Comparison of ENCODE assay signal across 3 fruit fly cellular contexts in the genomic region with DNA sequence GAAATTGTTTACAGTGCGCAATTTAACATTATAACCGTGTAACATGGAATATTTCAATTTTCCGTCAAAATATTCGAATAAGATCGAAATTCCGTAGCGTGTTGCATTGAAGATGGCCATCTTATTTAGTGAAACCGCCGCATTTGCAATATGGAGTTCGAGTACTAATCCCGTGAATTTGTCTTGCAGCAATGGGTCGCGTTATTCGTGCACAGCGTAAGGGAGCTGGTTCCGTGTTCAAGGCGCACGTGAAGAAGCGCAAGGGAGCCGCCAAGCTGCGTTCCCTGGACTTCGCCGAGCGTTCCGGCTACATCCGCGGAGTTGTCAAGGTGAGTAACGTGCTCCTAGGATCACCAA.
A peak's percentile ranks its signal among the peaks of the same experiment; 100 is the strongest.
TF ChIP-seq lines count a peak whose summit lies in the region.

No protein-coding gene starts in this region.

- TF ChIP-seq CTCF in whole organism, embryonic (GFP tag; optimal IDR thresholded peaks at IDR 0.05; lab: Kevin White, UChicago) = no peak

TF ChIP-seq in whole organism, adult, 20 proteins besides CTCF, POLR2A, EP300 and RAD21:
- no peak for TF ChIP-seq tj (GFP tag; optimal IDR thresholded peaks at IDR 0.05; lab: Kevin White, UChicago)
- no peak for TF ChIP-seq CG33017 (tag; optimal IDR thresholded peaks at IDR 0.05; lab: Kevin White, UChicago)
- no peak for TF ChIP-seq CG7101 (tag; optimal IDR thresholded peaks at IDR 0.05; lab: Kevin White, UChicago)
- TF ChIP-seq Mnt (GFP tag; optimal IDR thresholded peaks at IDR 0.05; lab: Kevin White, UChicago) = peak; percentile 31

TF ChIP-seq in whole organism, embryonic, 481 proteins besides CTCF, POLR2A, EP300 and RAD21:
- no peak for TF ChIP-seq zf30C (GFP tag; optimal IDR thresholded peaks at IDR 0.05; lab: Kevin White, UChicago)
- TF ChIP-seq Lim3 (GFP tag; IDR thresholded peaks at IDR 0.05; lab: Robert Waterston, UW) = no peak
- TF ChIP-seq YL-1 (GFP tag; optimal IDR thresholded peaks at IDR 0.05; lab: Kevin White, UChicago) = peak; percentile 45
- no peak for TF ChIP-seq pfk (GFP tag; optimal IDR thresholded peaks at IDR 0.05; lab: Kevin White, UChicago)
- no peak for TF ChIP-seq ftz-f1 (GFP tag; optimal IDR thresholded peaks at IDR 0.05; lab: Kevin White, UChicago)
- peak; percentile 28 for TF ChIP-seq phol (tag; optimal IDR thresholded peaks at IDR 0.05; lab: Kevin White, UChicago)
- TF ChIP-seq dm (GFP tag; optimal IDR thresholded peaks at IDR 0.05; lab: Kevin White, UChicago) = peak; percentile 38
- TF ChIP-seq zen (tag; optimal IDR thresholded peaks at IDR 0.05; lab: Kevin White, UChicago) = no peak
- TF ChIP-seq CG12659 (GFP tag; optimal IDR thresholded peaks at IDR 0.05; lab: Kevin White, UChicago) = peak; percentile 54
- TF ChIP-seq sens (GFP tag; lab: Kevin White, UChicago) = peak; percentile 48
- TF ChIP-seq MESR4 (GFP tag; optimal IDR thresholded peaks at IDR 0.05; lab: Kevin White, UChicago) = peak; percentile 80
- TF ChIP-seq Mes4 (GFP tag; optimal IDR thresholded peaks at IDR 0.05; lab: Kevin White, UChicago) = no peak
- TF ChIP-seq trem (tag; optimal IDR thresholded peaks at IDR 0.05; lab: Kevin White, UChicago) = no peak

TF ChIP-seq in whole organism, prepupa, 60 proteins besides CTCF, POLR2A, EP300 and RAD21:
- TF ChIP-seq Smox (GFP tag; optimal IDR thresholded peaks at IDR 0.05; lab: Kevin White, UChicago) (no peak), CG15336 (GFP tag; IDR thresholded peaks at IDR 0.05; lab: Robert Waterston, UW) (0 out of 2 replicates have a peak, but pooled peaks have one; percentile 3), fd85E (GFP tag; optimal IDR thresholded peaks at IDR 0.05; lab: Kevin White, UChicago) (no peak)
TF ChIP-seq in whole organism, prepupa: peak in this region for 1.
